Fruit fly (Drosophila melanogaster) whole organism, embryonic: ENCODE results near the gene dikar.

ENCODE experiments used
- Adf1 ChIP-seq: fragments of 200-800 bp; sonication (Bioruptor generic); IDR thresholded peaks from 2 replicates; pipeline ENCODE4 v1.3.6; 2022; ENCODE audit warnings: missing biosample characterization, missing genetic modification characterization
- B-H2 ChIP-seq: fragments of 200-800 bp; sonication (Bioruptor generic); optimal IDR thresholded peaks from 2 replicates; lab custom pipeline; 2018; ENCODE audit warnings: missing biosample characterization, mild to moderate bottlenecking, missing genetic modification characterization
- Bdp1 ChIP-seq: fragments of 200-800 bp; sonication (Bioruptor generic); optimal IDR thresholded peaks from 3 replicates; lab custom pipeline; 2016; ENCODE audit warnings: missing biosample characterization, missing genetic modification characterization
- CG10147 ChIP-seq: fragments of 200-800 bp; sonication (Bioruptor generic); optimal IDR thresholded peaks from 2 replicates; lab custom pipeline; 2019; ENCODE audit warnings: missing biosample characterization, mild to moderate bottlenecking, missing genetic modification characterization, moderate library complexity
- CG1024 ChIP-seq: fragments of 200-800 bp; sonication (Bioruptor generic); IDR thresholded peaks from 2 replicates; pipeline ENCODE4 v1.3.6; 2022; ENCODE audit warnings: missing biosample characterization, missing genetic modification characterization
- CG11085 ChIP-seq: fragments of 200-800 bp; sonication (Bioruptor generic); IDR thresholded peaks from 2 replicates; pipeline ENCODE4 v1.3.6; 2022; ENCODE audit warnings: missing biosample characterization, missing genetic modification characterization
- CG11247 ChIP-seq: fragments of 200-800 bp; sonication (Bioruptor generic); IDR thresholded peaks from 2 replicates; pipeline ENCODE4 v1.3.6; 2022; ENCODE audit warnings: missing biosample characterization, missing genetic modification characterization
- CG12219 ChIP-seq: fragments of 200-800 bp; sonication (Bioruptor generic); optimal IDR thresholded peaks from 3 replicates; lab custom pipeline; 2018; ENCODE audit warnings: missing biosample characterization, mild to moderate bottlenecking, missing genetic modification characterization
- CG15011 ChIP-seq: fragments of 200-800 bp; sonication (Bioruptor generic); optimal IDR thresholded peaks from 3 replicates; lab custom pipeline; 2018; ENCODE audit warnings: missing biosample characterization, mild to moderate bottlenecking, missing genetic modification characterization
- CG1529 ChIP-seq: fragments of 200-800 bp; sonication (Bioruptor generic); optimal IDR thresholded peaks from 3 replicates; lab custom pipeline; 2018; ENCODE audit warnings: missing biosample characterization, missing genetic modification characterization
- CG16779 ChIP-seq: fragments of 200-800 bp; sonication (Bioruptor generic); IDR thresholded peaks from 2 replicates; pipeline ENCODE4 v1.3.6; 2022; ENCODE audit warnings: missing biosample characterization, missing genetic modification characterization
- CG17361 ChIP-seq: fragments of 200-800 bp; sonication (Bioruptor generic); IDR thresholded peaks from 3 replicates; pipeline ENCODE4 v1.3.6; 2022; ENCODE audit warnings: missing biosample characterization, missing genetic modification characterization
- CG1832 ChIP-seq: fragments of 200-800 bp; sonication (Bioruptor generic); optimal IDR thresholded peaks from 2 replicates; lab custom pipeline; 2017; ENCODE audit warnings: missing biosample characterization, mild to moderate bottlenecking, missing genetic modification characterization, inconsistent platforms
- CG2875 ChIP-seq: fragments of 200-800 bp; sonication (Bioruptor generic); optimal IDR thresholded peaks from 2 replicates; lab custom pipeline; 2017; ENCODE audit warnings: missing biosample characterization, mild to moderate bottlenecking, missing genetic modification characterization, missing genetic modification reagents
- CG31224 ChIP-seq: fragments of 200-800 bp; sonication (Bioruptor generic); IDR thresholded peaks from 2 replicates; pipeline ENCODE4 v1.3.6; 2022; ENCODE audit warnings: missing biosample characterization, missing genetic modification characterization
- CG3995 ChIP-seq: fragments of 200-800 bp; sonication (Bioruptor generic); optimal IDR thresholded peaks from 3 replicates; lab custom pipeline; 2016; ENCODE audit warnings: missing biosample characterization, missing genetic modification characterization
- CG4360 ChIP-seq: fragments of 200-800 bp; sonication (Bioruptor generic); IDR thresholded peaks from 2 replicates; pipeline ENCODE4 v1.3.6; 2022; ENCODE audit warnings: missing biosample characterization, missing genetic modification characterization
- CG4404 ChIP-seq: fragments of 200-800 bp; sonication (Bioruptor generic); IDR thresholded peaks from 2 replicates; pipeline ENCODE4 v1.3.6; 2022; ENCODE audit warnings: missing biosample characterization, missing genetic modification characterization
- CG4730 ChIP-seq: fragments of 200-800 bp; sonication (Bioruptor generic); IDR thresholded peaks from 2 replicates; pipeline ENCODE4 v1.3.6; 2022; ENCODE audit warnings: missing biosample characterization, missing genetic modification characterization
- CG5180 ChIP-seq: fragments of 200-800 bp; sonication (Bioruptor generic); optimal IDR thresholded peaks from 3 replicates; lab custom pipeline; 2017; ENCODE audit warnings: missing biosample characterization, missing genetic modification characterization, mild to moderate bottlenecking, moderate library complexity, missing genetic modification reagents
- CG7987 ChIP-seq: fragments of 200-800 bp; sonication (Bioruptor generic); optimal IDR thresholded peaks from 2 replicates; lab custom pipeline; 2018; ENCODE audit warnings: missing biosample characterization, mild to moderate bottlenecking, missing genetic modification characterization, moderate library complexity
- CG8478 ChIP-seq: fragments of >200 bp; optimal IDR thresholded peaks from 2 replicates; lab custom pipeline; 2018
- CG9817 ChIP-seq: fragments of 200-800 bp; sonication (Bioruptor generic); optimal IDR thresholded peaks from 2 replicates; lab custom pipeline; 2018; ENCODE audit warnings: missing biosample characterization, mild to moderate bottlenecking, missing genetic modification characterization, moderate library complexity
- Dad ChIP-seq: fragments of 200-800 bp; sonication (Bioruptor generic); optimal IDR thresholded peaks from 3 replicates; lab custom pipeline; 2016; ENCODE audit warnings: missing biosample characterization, missing genetic modification characterization
- Dll ChIP-seq: fragments of 200-800 bp; sonication (Bioruptor generic); IDR thresholded peaks from 4 replicates; pipeline ENCODE4 v1.3.6; 2022; ENCODE audit warnings: missing biosample characterization, missing genetic modification characterization; ENCODE audit not compliant: partially characterized antibody
- Dref ChIP-seq: fragments of 200-800 bp; sonication (Bioruptor generic); IDR thresholded peaks from 2 replicates; pipeline ENCODE4 v1.3.6; 2022; ENCODE audit warnings: missing biosample characterization, missing genetic modification characterization
- E2f1 ChIP-seq: fragments of 200-800 bp; sonication (Bioruptor generic); IDR thresholded peaks from 2 replicates; pipeline ENCODE4 v1.3.6; 2022; ENCODE audit warnings: missing biosample characterization, missing genetic modification characterization
- Ets65A ChIP-seq: fragments of 200-800 bp; sonication (Bioruptor generic); peaks from one replicate; lab custom pipeline; 2016; ENCODE audit warnings: missing biosample characterization, missing genetic modification characterization
- GATAe ChIP-seq: fragments of 200-800 bp; sonication (Bioruptor generic); conservative IDR thresholded peaks from 2 replicates; pipeline ENCODE4 v1.3.6; 2022; ENCODE audit warnings: missing biosample characterization, missing genetic modification characterization
- Hey ChIP-seq: fragments of 200-800 bp; sonication (Bioruptor generic); optimal IDR thresholded peaks from 3 replicates; lab custom pipeline; 2018; ENCODE audit warnings: missing biosample characterization, mild to moderate bottlenecking, missing genetic modification characterization
- Kr ChIP-seq: fragments of 200-800 bp; sonication (Bioruptor generic); optimal IDR thresholded peaks from 2 replicates; lab custom pipeline; 2017; ENCODE audit warnings: missing biosample characterization, mild to moderate bottlenecking, missing genetic modification characterization
- Mrtf ChIP-seq: fragments of 200-800 bp; sonication (Bioruptor generic); IDR thresholded peaks from 3 replicates; pipeline ENCODE4 v1.3.6; 2022; ENCODE audit warnings: missing biosample characterization, missing genetic modification characterization
- NFAT ChIP-seq: fragments of 200-800 bp; sonication (Bioruptor generic); IDR thresholded peaks from 2 replicates; pipeline ENCODE4 v1.3.6; 2022; ENCODE audit warnings: missing biosample characterization, missing genetic modification characterization
- Oli ChIP-seq: fragments of 200-800 bp; sonication (Bioruptor generic); optimal IDR thresholded peaks from 2 replicates; lab custom pipeline; 2018; ENCODE audit warnings: missing biosample characterization, mild to moderate bottlenecking, missing genetic modification characterization, moderate library complexity
- Ravus ChIP-seq: fragments of 200-800 bp; sonication (Bioruptor generic); IDR thresholded peaks from 2 replicates; pipeline ENCODE4 v1.3.6; 2022; ENCODE audit warnings: missing biosample characterization, missing genetic modification characterization
- Xbp1 ChIP-seq: fragments of 200-800 bp; sonication (Bioruptor generic); optimal IDR thresholded peaks from 3 replicates; lab custom pipeline; 2016; ENCODE audit warnings: missing biosample characterization, mild to moderate bottlenecking, missing genetic modification characterization
- aop ChIP-seq: fragments of 200-800 bp; sonication (Bioruptor generic); IDR thresholded peaks from 2 replicates; pipeline ENCODE4 v1.3.6; 2022; ENCODE audit warnings: missing biosample characterization, missing genetic modification characterization
- cas ChIP-seq: fragments of 200-800 bp; sonication (Bioruptor generic); IDR thresholded peaks from 2 replicates; pipeline ENCODE4 v1.3.6; 2022; ENCODE audit warnings: missing biosample characterization, missing genetic modification characterization
- ewg ChIP-seq: fragments of 200-800 bp; sonication (Bioruptor generic); optimal IDR thresholded peaks from 3 replicates; lab custom pipeline; 2017; ENCODE audit warnings: mild to moderate bottlenecking, missing biosample characterization, missing genetic modification reagents, missing genetic modification characterization
- eyg ChIP-seq: fragments of 200-800 bp; sonication (Bioruptor generic); optimal IDR thresholded peaks from 3 replicates; lab custom pipeline; 2016; ENCODE audit warnings: missing biosample characterization, missing genetic modification characterization
- fru ChIP-seq: fragments of >200 bp; optimal IDR thresholded peaks from 2 replicates; lab custom pipeline; 2017
- gsb-n ChIP-seq: fragments of 200-800 bp; sonication (Bioruptor generic); optimal IDR thresholded peaks from 3 replicates; lab custom pipeline; 2018; ENCODE audit warnings: missing biosample characterization, mild to moderate bottlenecking, missing genetic modification characterization
- mld ChIP-seq: fragments of 200-800 bp; sonication (Bioruptor generic); IDR thresholded peaks from 3 replicates; pipeline ENCODE4 v1.3.6; 2022; ENCODE audit warnings: missing biosample characterization, missing genetic modification characterization; ENCODE audit not compliant: partially characterized antibody
- nom ChIP-seq: fragments of 200-800 bp; sonication (Bioruptor generic); optimal IDR thresholded peaks from 2 replicates; lab custom pipeline; 2017; ENCODE audit warnings: missing biosample characterization, missing genetic modification characterization, mild to moderate bottlenecking, moderate library complexity, missing genetic modification reagents
- p53 ChIP-seq: fragments of 200-800 bp; sonication (Bioruptor generic); optimal IDR thresholded peaks from 2 replicates; lab custom pipeline; 2016; ENCODE audit warnings: missing biosample characterization, missing genetic modification characterization
- sc ChIP-seq, 3 experiments: fragments of >200 bp in 2 of 3; fragments of 200-800 bp in 1 of 3; sonication (Bioruptor generic) in 1 of 3; optimal IDR thresholded peaks; 2 replicates in 2 of 3; 3 replicates in 1 of 3; lab custom pipeline; 2017; ENCODE audit warnings: mild to moderate bottlenecking in 1 of 3, missing biosample characterization in 1 of 3, missing genetic modification characterization in 1 of 3, missing genetic modification reagents in 1 of 3
- schlank ChIP-seq: fragments of 200-800 bp; sonication (Bioruptor generic); optimal IDR thresholded peaks from 2 replicates; lab custom pipeline; 2018; ENCODE audit warnings: missing biosample characterization, mild to moderate bottlenecking, missing genetic modification characterization
- tgo ChIP-seq: fragments of 200-800 bp; sonication (Bioruptor generic); IDR thresholded peaks from 3 replicates; pipeline ENCODE4 v1.3.6; 2022; ENCODE audit warnings: missing biosample characterization, missing genetic modification characterization
- tna ChIP-seq: fragments of 200-800 bp; sonication (Bioruptor generic); IDR thresholded peaks from 2 replicates; pipeline ENCODE4 v1.3.6; 2022; ENCODE audit warnings: missing biosample characterization, missing genetic modification characterization; ENCODE audit not compliant: partially characterized antibody
- unpg ChIP-seq: fragments of 200-800 bp; sonication (Bioruptor generic); optimal IDR thresholded peaks from 3 replicates; lab custom pipeline; 2018; ENCODE audit warnings: missing biosample characterization, mild to moderate bottlenecking, missing genetic modification characterization, moderate library complexity
- zfh1 ChIP-seq: fragments of 200-800 bp; sonication (Bioruptor generic); IDR thresholded peaks from 3 replicates; pipeline ENCODE4 v1.3.6; 2022; ENCODE audit warnings: missing biosample characterization, missing genetic modification characterization

The dikar gene

DNA sequence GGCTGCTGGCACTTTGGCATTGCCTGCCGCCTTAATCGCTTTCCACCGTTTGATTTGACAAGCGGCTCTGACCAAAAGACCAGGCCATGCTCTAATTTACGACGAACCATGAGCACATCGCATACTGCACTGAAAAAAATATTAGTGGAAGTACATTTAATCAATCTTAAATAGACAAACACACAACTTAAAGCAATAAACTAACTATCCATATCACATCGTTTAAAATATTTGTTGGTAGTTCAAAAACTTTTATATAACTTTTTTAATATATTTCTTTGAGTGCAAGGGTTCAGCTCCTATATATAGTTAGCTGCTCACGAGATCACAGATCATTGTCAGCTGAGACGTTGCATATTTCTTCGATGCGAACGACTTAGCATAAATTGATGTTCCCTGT lies 37.1 kb downstream of the dikar start (continued):
- TF ChIP-seq CG11085 (no peak), eyg (GFP tag; lab: Kevin White, UChicago) (no peak), Dll (no peak), ewg (GFP tag; lab: Kevin White, UChicago) (peak; percentile 32), Dref (GFP tag; lab: Robert Waterston, UW) (no peak), Kr (GFP tag; lab: Kevin White, UChicago) (no peak), NFAT (GFP tag; lab: Robert Waterston, UW) (peak; percentile 32; the same call in 1 of the 2 replicates), nom (GFP tag; lab: Kevin White, UChicago) (no peak), CG9817 (tag; lab: Kevin White, UChicago) (peak; percentile 50), mld (GFP tag; lab: Robert Waterston, UW) (no peak), CG1024 (GFP tag; lab: Robert Waterston, UW) (peak; percentile 66; the same call in 1 of the 2 replicates), Mrtf (GFP tag; lab: Robert Waterston, UW) (peak; percentile 14; the same call in 1 of the 3 replicates), CG4360 (GFP tag; lab: Robert Waterston, UW) (0 out of 2 replicates have a peak, but pooled peaks have one; percentile 31), tna (GFP tag; lab: Robert Waterston, UW) (no peak), Adf1 (no peak), CG1529 (GFP tag; lab: Kevin White, UChicago) (peak; percentile 31), Ravus (peak; percentile 9; the same call in 1 of the 2 replicates), B-H2 (GFP tag; lab: Kevin White, UChicago) (no peak), cas (GFP tag; lab: Robert Waterston, UW) (no peak), CG2875 (GFP tag; lab: Kevin White, UChicago) (peak; percentile 1), CG1832 (GFP tag; lab: Kevin White, UChicago) (no peak), p53 (no peak), E2f1 (GFP tag; lab: Robert Waterston, UW) (no peak), Xbp1 (GFP tag; lab: Kevin White, UChicago) (peak; percentile 65), CG31224 (GFP tag; lab: Robert Waterston, UW) (peak; percentile 17; the same call in 1 of the 2 replicates), Dad (GFP tag; lab: Kevin White, UChicago) (peak; percentile 31), CG12219 (peak; percentile 50), unpg (peak; percentile 69), CG3995 (GFP tag; lab: Kevin White, UChicago) (no peak), GATAe (GFP tag; lab: Robert Waterston, UW) (no peak), Ets65A (peak; percentile 92), CG5180 (peak; percentile 60), Hey (tag; lab: Kevin White, UChicago) (no peak), fru (no peak), CG15011 (GFP tag; lab: Kevin White, UChicago) (no peak), CG10147 (GFP tag; lab: Kevin White, UChicago) (peak; percentile 43), CG4730 (GFP tag; lab: Robert Waterston, UW) (peak; percentile 39; the same call in 1 of the 2 replicates), gsb-n (peak; percentile 11), Bdp1 (GFP tag; lab: Kevin White, UChicago) (no peak), tgo (GFP tag; lab: Robert Waterston, UW) (peak; percentile 62), schlank (tag; lab: Kevin White, UChicago) (no peak), CG4404 (no peak), aop (GFP tag; lab: Robert Waterston, UW) (no peak), zfh1 (peak; percentile 56; the same call in 2 of the 3 replicates), CG7987 (GFP tag; lab: Kevin White, UChicago) (no peak), CG17361 (peak; percentile 69), CG16779 (GFP tag; lab: Robert Waterston, UW) (no peak), Oli (tag; lab: Kevin White, UChicago) (peak; percentile 70), CG11247 (0 out of 2 replicates have a peak, but pooled peaks have one; percentile 10), sc (optimal IDR thresholded peaks at IDR 0.05; lab: Kevin White, UChicago) (no peak), sc (GFP tag; optimal IDR thresholded peaks at IDR 0.05; lab: Kevin White, UChicago) (peak; percentile 12), CG8478 (lab: Kevin White, UChicago) (no peak)
